Fruit fly (Drosophila melanogaster) whole organism, embryonic: ENCODE results near the gene CG14282.

ENCODE experiments used
- Bteb2 ChIP-seq: fragments of 200-800 bp; sonication (Bioruptor generic); optimal IDR thresholded peaks from 2 replicates; lab custom pipeline; 2016; ENCODE audit warnings: missing biosample characterization, missing genetic modification characterization
- CG10267 ChIP-seq: fragments of 200-800 bp; sonication (Bioruptor generic); optimal IDR thresholded peaks from 2 replicates; lab custom pipeline; 2018; ENCODE audit warnings: missing biosample characterization, mild to moderate bottlenecking, missing genetic modification characterization, moderate library complexity
- CG10959 ChIP-seq: fragments of 200-800 bp; sonication (Bioruptor generic); IDR thresholded peaks from 2 replicates; pipeline ENCODE4 v1.3.6; 2022; ENCODE audit warnings: missing biosample characterization, missing genetic modification characterization
- CG11093 ChIP-seq: fragments of 200-800 bp; sonication (Bioruptor generic); IDR thresholded peaks from 3 replicates; pipeline ENCODE4 v1.3.6; 2022; ENCODE audit warnings: missing biosample characterization, missing genetic modification characterization
- CG11247 ChIP-seq: fragments of 200-800 bp; sonication (Bioruptor generic); IDR thresholded peaks from 2 replicates; pipeline ENCODE4 v1.3.6; 2022; ENCODE audit warnings: missing biosample characterization, missing genetic modification characterization
- CG11398 ChIP-seq: fragments of 200-800 bp; sonication (Bioruptor generic); optimal IDR thresholded peaks from 2 replicates; lab custom pipeline; 2016; ENCODE audit warnings: missing biosample characterization, missing genetic modification characterization
- CG1233 ChIP-seq: fragments of 200-800 bp; sonication (Bioruptor generic); optimal IDR thresholded peaks from 4 replicates; lab custom pipeline; 2018; ENCODE audit warnings: missing biosample characterization, mild to moderate bottlenecking, missing genetic modification characterization
- CG12769 ChIP-seq: fragments of 200-800 bp; sonication (Bioruptor generic); optimal IDR thresholded peaks from 2 replicates; lab custom pipeline; 2019; ENCODE audit warnings: missing biosample characterization, mild to moderate bottlenecking, missing genetic modification characterization, moderate library complexity
- CG17359 ChIP-seq: fragments of 200-800 bp; sonication (Bioruptor generic); optimal IDR thresholded peaks from 3 replicates; lab custom pipeline; 2018; ENCODE audit warnings: missing biosample characterization, mild to moderate bottlenecking, missing genetic modification characterization, moderate library complexity
- CG17361 ChIP-seq: fragments of 200-800 bp; sonication (Bioruptor generic); IDR thresholded peaks from 3 replicates; pipeline ENCODE4 v1.3.6; 2022; ENCODE audit warnings: missing biosample characterization, missing genetic modification characterization
- CG17568 ChIP-seq: fragments of 200-800 bp; sonication (Bioruptor generic); optimal IDR thresholded peaks from 2 replicates; lab custom pipeline; 2018; ENCODE audit warnings: missing biosample characterization, mild to moderate bottlenecking, missing genetic modification characterization, moderate library complexity
- CG17612 ChIP-seq: fragments of 200-800 bp; sonication (Bioruptor generic); IDR thresholded peaks from 2 replicates; pipeline ENCODE4 v1.3.6; 2022; ENCODE audit warnings: missing biosample characterization, missing genetic modification characterization
- CG17802 ChIP-seq: fragments of 200-800 bp; sonication (Bioruptor generic); optimal IDR thresholded peaks from 2 replicates; lab custom pipeline; 2018; ENCODE audit warnings: missing biosample characterization, mild to moderate bottlenecking, missing genetic modification characterization, moderate library complexity
- CG1792 ChIP-seq: fragments of 200-800 bp; sonication (Bioruptor generic); optimal IDR thresholded peaks from 2 replicates; lab custom pipeline; 2016; ENCODE audit warnings: missing biosample characterization, missing genetic modification characterization
- CG18619 ChIP-seq: fragments of 200-800 bp; sonication (Bioruptor generic); optimal IDR thresholded peaks from 3 replicates; lab custom pipeline; 2017; ENCODE audit warnings: missing biosample characterization, mild to moderate bottlenecking, missing genetic modification characterization
- CG30020 ChIP-seq: fragments of 200-800 bp; optimal IDR thresholded peaks from 2 replicates; lab custom pipeline; 2019; ENCODE audit warnings: missing biosample characterization, mild to moderate bottlenecking, missing genetic modification characterization, moderate library complexity
- CG31365 ChIP-seq: fragments of 200-800 bp; sonication (Bioruptor generic); optimal IDR thresholded peaks from 2 replicates; lab custom pipeline; 2018; ENCODE audit warnings: missing biosample characterization, mild to moderate bottlenecking, missing genetic modification characterization
- CG34376 ChIP-seq: fragments of 200-800 bp; sonication (Bioruptor generic); optimal IDR thresholded peaks from 2 replicates; lab custom pipeline; 2018; ENCODE audit warnings: missing biosample characterization, mild to moderate bottlenecking, missing genetic modification characterization
- CG3838 ChIP-seq: fragments of 200-800 bp; sonication (Bioruptor generic); optimal IDR thresholded peaks from 3 replicates; lab custom pipeline; 2016; ENCODE audit warnings: missing biosample characterization, missing genetic modification characterization
- CG43689 ChIP-seq: fragments of 200-800 bp; sonication (Bioruptor generic); IDR thresholded peaks from 2 replicates; pipeline ENCODE4 v1.3.6; 2022; ENCODE audit warnings: missing biosample characterization, missing genetic modification characterization
- CG6272 ChIP-seq: fragments of 200-800 bp; sonication (Bioruptor generic); IDR thresholded peaks from 2 replicates; pipeline ENCODE4 v1.3.6; 2022; ENCODE audit warnings: missing biosample characterization, missing genetic modification characterization
- CG8089 ChIP-seq: fragments of 200-800 bp; sonication (Bioruptor generic); optimal IDR thresholded peaks from 3 replicates; lab custom pipeline; 2016; ENCODE audit warnings: missing biosample characterization, missing genetic modification characterization
- CG9876 ChIP-seq: fragments of 200-800 bp; sonication (Bioruptor generic); optimal IDR thresholded peaks from 2 replicates; lab custom pipeline; 2016; ENCODE audit warnings: missing biosample characterization, missing genetic modification characterization
- CrebB ChIP-seq: fragments of 200-800 bp; sonication (Bioruptor generic); optimal IDR thresholded peaks from 3 replicates; lab custom pipeline; 2018; ENCODE audit warnings: missing biosample characterization, mild to moderate bottlenecking, missing genetic modification characterization
- Doc2 ChIP-seq: fragments of 200-800 bp; sonication (Bioruptor generic); IDR thresholded peaks from 2 replicates; pipeline ENCODE4 v1.3.6; 2022; ENCODE audit warnings: missing biosample characterization, missing genetic modification characterization
- Fer1 ChIP-seq: fragments of 200-800 bp; sonication (Bioruptor generic); optimal IDR thresholded peaks from 2 replicates; lab custom pipeline; 2017; ENCODE audit warnings: missing biosample characterization, mild to moderate bottlenecking, missing genetic modification characterization
- Gug ChIP-seq: fragments of 200-800 bp; sonication (Bioruptor generic); IDR thresholded peaks from 4 replicates; pipeline ENCODE4 v1.3.6; 2022; ENCODE audit warnings: missing biosample characterization, missing genetic modification characterization
- Hey ChIP-seq: fragments of 200-800 bp; sonication (Bioruptor generic); optimal IDR thresholded peaks from 3 replicates; lab custom pipeline; 2018; ENCODE audit warnings: missing biosample characterization, mild to moderate bottlenecking, missing genetic modification characterization
- Hr3 ChIP-seq: fragments of 200-800 bp; sonication (Bioruptor generic); optimal IDR thresholded peaks from 3 replicates; lab custom pipeline; 2016; ENCODE audit warnings: missing biosample characterization, missing genetic modification characterization
- NC2β ChIP-seq: fragments of 200-800 bp; sonication (Bioruptor generic); optimal IDR thresholded peaks from 2 replicates; lab custom pipeline; 2016; ENCODE audit warnings: missing biosample characterization, missing genetic modification characterization
- NfI ChIP-seq: fragments of 200-800 bp; sonication (Bioruptor generic); optimal IDR thresholded peaks from 3 replicates; lab custom pipeline; 2018; ENCODE audit warnings: missing biosample characterization, mild to moderate bottlenecking, missing genetic modification characterization, moderate library complexity
- Oli ChIP-seq: fragments of 200-800 bp; sonication (Bioruptor generic); optimal IDR thresholded peaks from 2 replicates; lab custom pipeline; 2018; ENCODE audit warnings: missing biosample characterization, mild to moderate bottlenecking, missing genetic modification characterization, moderate library complexity
- Optix ChIP-seq: fragments of 200-800 bp; sonication (Bioruptor generic); IDR thresholded peaks from 3 replicates; pipeline ENCODE4 v1.3.6; 2022; ENCODE audit warnings: missing biosample characterization, missing genetic modification characterization
- Tbp ChIP-seq: fragments of >200 bp; optimal IDR thresholded peaks from 2 replicates; lab custom pipeline; 2018; ENCODE audit warnings: missing biosample characterization, missing genetic modification characterization
- ash1 ChIP-seq: fragments of 200-800 bp; sonication (Bioruptor generic); optimal IDR thresholded peaks from 2 replicates; lab custom pipeline; 2018; ENCODE audit warnings: missing biosample characterization, mild to moderate bottlenecking, missing genetic modification characterization
- chif ChIP-seq, 2 experiments: fragments of 200-800 bp; sonication (Bioruptor generic); optimal IDR thresholded peaks; 3 replicates each; lab custom pipeline; 2016; ENCODE audit warnings: missing biosample characterization in 2 of 2, missing genetic modification characterization in 2 of 2
- da ChIP-seq: fragments of 200-800 bp; sonication (Bioruptor generic); optimal IDR thresholded peaks from 2 replicates; lab custom pipeline; 2016; ENCODE audit warnings: missing biosample characterization, missing genetic modification characterization
- dan ChIP-seq: fragments of 200-800 bp; sonication (Bioruptor generic); IDR thresholded peaks from 2 replicates; pipeline ENCODE4 v1.3.6; 2022; ENCODE audit warnings: missing biosample characterization, missing genetic modification characterization
- emc ChIP-seq: fragments of 200-800 bp; sonication (Bioruptor generic); optimal IDR thresholded peaks from 2 replicates; lab custom pipeline; 2016; ENCODE audit warnings: missing biosample characterization, missing genetic modification characterization
- fd102C ChIP-seq: fragments of 200-800 bp; sonication (Bioruptor generic); optimal IDR thresholded peaks from 2 replicates; lab custom pipeline; 2018; ENCODE audit warnings: missing biosample characterization, mild to moderate bottlenecking, missing genetic modification characterization, moderate library complexity
- jigr1 ChIP-seq: fragments of 200-800 bp; sonication (Bioruptor generic); IDR thresholded peaks from 3 replicates; pipeline ENCODE4 v1.3.6; 2022; ENCODE audit warnings: missing biosample characterization, missing genetic modification characterization
- jing ChIP-seq: fragments of 200-800 bp; sonication (Bioruptor generic); optimal IDR thresholded peaks from 2 replicates; lab custom pipeline; 2018; ENCODE audit warnings: missing biosample characterization, mild to moderate bottlenecking, missing genetic modification characterization
- kay ChIP-seq: fragments of 200-800 bp; sonication (Bioruptor generic); optimal IDR thresholded peaks from 2 replicates; lab custom pipeline; 2016; ENCODE audit warnings: missing biosample characterization, missing genetic modification characterization
- knrl ChIP-seq: fragments of 200-800 bp; sonication (Bioruptor generic); IDR thresholded peaks from 3 replicates; pipeline ENCODE4 v1.3.6; 2022; ENCODE audit warnings: missing biosample characterization, missing genetic modification characterization; ENCODE audit not compliant: partially characterized antibody
- oc ChIP-seq: fragments of 200-800 bp; sonication (Bioruptor generic); optimal IDR thresholded peaks from 2 replicates; lab custom pipeline; 2018; ENCODE audit warnings: missing biosample characterization, mild to moderate bottlenecking, missing genetic modification characterization, moderate library complexity
- pita ChIP-seq: fragments of 200-800 bp; sonication (Bioruptor generic); optimal IDR thresholded peaks from 2 replicates; lab custom pipeline; 2017; ENCODE audit warnings: missing biosample characterization, mild to moderate bottlenecking, missing genetic modification characterization
- shn ChIP-seq: fragments of 200-800 bp; sonication (Bioruptor generic); optimal IDR thresholded peaks from 3 replicates; lab custom pipeline; 2016; ENCODE audit warnings: missing biosample characterization, missing genetic modification characterization
- slbo ChIP-seq: fragments of 200-800 bp; sonication (Bioruptor generic); IDR thresholded peaks from 2 replicates; pipeline ENCODE4 v1.3.6; 2022; ENCODE audit warnings: missing biosample characterization, missing genetic modification characterization
- slp2 ChIP-seq: fragments of 200-800 bp; sonication (Bioruptor generic); optimal IDR thresholded peaks from 2 replicates; lab custom pipeline; 2016; ENCODE audit warnings: missing biosample characterization, missing genetic modification characterization
- sug ChIP-seq: fragments of 200-800 bp; optimal IDR thresholded peaks from 2 replicates; lab custom pipeline; 2019; ENCODE audit warnings: missing biosample characterization, mild to moderate bottlenecking, missing genetic modification characterization, moderate library complexity
- trem ChIP-seq: fragments of 200-800 bp; optimal IDR thresholded peaks from 3 replicates; lab custom pipeline; 2019; ENCODE audit warnings: missing biosample characterization, mild to moderate bottlenecking, missing genetic modification characterization, moderate library complexity
- wdn ChIP-seq: fragments of 200-800 bp; sonication (Bioruptor generic); IDR thresholded peaks from 2 replicates; pipeline ENCODE4 v1.3.6; 2022; ENCODE audit warnings: missing biosample characterization, missing genetic modification characterization
- wor ChIP-seq: fragments of 200-800 bp; sonication (Bioruptor generic); IDR thresholded peaks from 2 replicates; pipeline ENCODE4 v1.3.6; 2022; ENCODE audit warnings: missing biosample characterization, missing genetic modification characterization

The CG14282 gene

DNA sequence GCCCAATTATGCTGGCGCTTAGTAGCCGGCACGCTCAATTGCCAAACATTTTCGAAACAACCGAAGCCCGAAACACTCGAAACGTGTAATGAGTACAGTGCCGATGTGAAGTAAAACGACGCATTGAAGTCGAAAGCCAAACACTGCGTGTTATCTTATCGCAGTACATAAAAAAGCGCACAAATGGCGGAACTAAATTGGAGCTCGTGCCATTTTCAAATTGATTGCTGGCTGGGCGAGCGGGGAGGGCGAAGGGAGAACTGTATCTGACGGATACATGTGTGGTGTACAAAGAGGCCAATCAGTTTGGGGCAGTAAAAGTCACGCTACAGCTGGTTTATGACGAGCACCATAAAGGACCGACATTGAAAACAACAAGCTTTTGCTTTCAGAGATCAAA lies 46.6 kb downstream of the CG14282 start (continued):
- TF ChIP-seq CG17568 (GFP tag; lab: Kevin White, UChicago) (no peak), CG10267 (tag; lab: Kevin White, UChicago) (no peak), chif (GFP tag; optimal IDR thresholded peaks at IDR 0.05; lab: Kevin White, UChicago) (no peak), CrebB (tag; lab: Kevin White, UChicago) (no peak), Gug (GFP tag; lab: Robert Waterston, UW) (no peak), dan (GFP tag; lab: Robert Waterston, UW) (no peak), da (GFP tag; lab: Kevin White, UChicago) (no peak), Tbp (no peak), NC2β (GFP tag; lab: Kevin White, UChicago) (no peak), shn (GFP tag; lab: Kevin White, UChicago) (no peak), wor (GFP tag; lab: Robert Waterston, UW) (no peak), Hey (tag; lab: Kevin White, UChicago) (peak; percentile 70), fd102C (GFP tag; lab: Kevin White, UChicago) (no peak), CG11093 (GFP tag; lab: Robert Waterston, UW) (no peak), CG10959 (GFP tag; lab: Robert Waterston, UW) (no peak), CG17361 (GFP tag; lab: Robert Waterston, UW) (no peak), CG6272 (GFP tag; lab: Robert Waterston, UW) (no peak), Doc2 (GFP tag; lab: Robert Waterston, UW) (no peak), CG31365 (tag; lab: Kevin White, UChicago) (peak; percentile 30), NfI (GFP tag; lab: Kevin White, UChicago) (no peak), Fer1 (GFP tag; lab: Kevin White, UChicago) (peak; percentile 48), slp2 (GFP tag; lab: Kevin White, UChicago) (no peak), trem (tag; lab: Kevin White, UChicago) (no peak), CG1233 (no peak), wdn (GFP tag; lab: Robert Waterston, UW) (peak; percentile 36; the same call in 1 of the 2 replicates), Oli (tag; lab: Kevin White, UChicago) (no peak), Bteb2 (GFP tag; lab: Kevin White, UChicago) (no peak), CG17612 (GFP tag; lab: Robert Waterston, UW) (no peak), pita (GFP tag; lab: Kevin White, UChicago) (no peak), jing (GFP tag; lab: Kevin White, UChicago) (no peak), CG30020 (tag; lab: Kevin White, UChicago) (no peak), kay (GFP tag; lab: Kevin White, UChicago) (no peak), CG3838 (GFP tag; lab: Kevin White, UChicago) (no peak), CG18619 (GFP tag; lab: Kevin White, UChicago) (no peak), emc (no peak), CG17359 (tag; lab: Kevin White, UChicago) (no peak), slbo (GFP tag; lab: Robert Waterston, UW) (no peak), CG11398 (no peak), CG17802 (tag; lab: Kevin White, UChicago) (no peak), CG8089 (no peak), CG34376 (GFP tag; lab: Kevin White, UChicago) (peak; percentile 90), CG12769 (peak; percentile 76), Hr3 (no peak), knrl (GFP tag; lab: Robert Waterston, UW) (no peak), CG1792 (no peak), oc (no peak), Optix (GFP tag; lab: Robert Waterston, UW) (no peak), jigr1 (GFP tag; lab: Robert Waterston, UW) (no peak), sug (peak; percentile 92), CG11247 (no peak), CG43689 (GFP tag; lab: Robert Waterston, UW) (no peak), CG9876 (GFP tag; lab: Kevin White, UChicago) (no peak), ash1 (GFP tag; lab: Kevin White, UChicago) (no peak)
